Worm (Caenorhabditis elegans): Measurements from ENCODE around the gene Y54G2A.44.

- TF ChIP-seq nhr-12 (tag; optimal IDR thresholded peaks at IDR 0.05): no peak
- TF ChIP-seq aly-2 (tag; optimal IDR thresholded peaks at IDR 0.05): no peak
Observed at ce11 chrIV:2817038-2817437, 15.4 kb downstream of the Y54G2A.44 start.

Data from whole organism, L3 larva.